Fruit fly (Drosophila melanogaster) S2 (cell line): ENCODE data around the gene Coq4.
A peak's percentile ranks its signal among the peaks of the same experiment; 100 is the strongest.

Source experiments
- CG8478 ChIP-seq: fragments of >200 bp; optimal IDR thresholded peaks from 2 replicates; lab custom pipeline; 2018
- CTCF ChIP-seq, 2 experiments: fragments of >200 bp; optimal IDR thresholded peaks; 2 replicates each; lab custom pipeline; 2018

Gene Coq4

dm6 chr3L:17388895-17389294 is 44.5 kb downstream of the Coq4 start, which contains the start of gene CG13731:
Gene CG13731, minus strand, starts transcription at chr3L:17388956.
- no peak for TF ChIP-seq CG8478 (lab: Kevin White, UChicago)
- TF ChIP-seq CTCF (optimal IDR thresholded peaks at IDR 0.05; lab: Kevin White, UChicago) = no peak

- TF ChIP-seq CTCF (optimal IDR thresholded peaks at IDR 0.05; lab: Kevin White, UChicago) (no peak), CG8478 (lab: Kevin White, UChicago) (no peak)
Measured at dm6 chr3L:17386612-17387382, 46.6 kb downstream of the Coq4 start.

dm6 chr3L:17383714-17384113 is 49.7 kb downstream of the Coq4 start:
- TF ChIP-seq CTCF (optimal IDR thresholded peaks at IDR 0.05; lab: Kevin White, UChicago) (peak; percentile 47 to 57), CG8478 (lab: Kevin White, UChicago) (no peak)

- TF ChIP-seq CG8478 (lab: Kevin White, UChicago) (no peak), CTCF (optimal IDR thresholded peaks at IDR 0.05; lab: Kevin White, UChicago) (no peak)
Measured at dm6 chr3L:17383285-17383684, 50.1 kb downstream of the Coq4 start.

- TF ChIP-seq CTCF (optimal IDR thresholded peaks at IDR 0.05; lab: Kevin White, UChicago) = no peak
- TF ChIP-seq CG8478 (lab: Kevin White, UChicago) = no peak
Measured at dm6 chr3L:17382628-17383027, 50.8 kb downstream of the Coq4 start, which contains the start of gene CG13728. Gene CG13728, minus strand, starts transcription at chr3L:17382728.

- TF ChIP-seq CTCF (optimal IDR thresholded peaks at IDR 0.05; lab: Kevin White, UChicago) (no peak), CG8478 (lab: Kevin White, UChicago) (no peak)
Measured at dm6 chr3L:17381990-17382389, 51.4 kb downstream of the Coq4 start.

- no peak for TF ChIP-seq CTCF (optimal IDR thresholded peaks at IDR 0.05; lab: Kevin White, UChicago)
- no peak for TF ChIP-seq CG8478 (lab: Kevin White, UChicago)
Measured at dm6 chr3L:17379311-17379710, 54.1 kb downstream of the Coq4 start, which contains the start of gene Cad74A. Gene Cad74A, minus strand, starts transcription at chr3L:17379530.
